Worm (Caenorhabditis elegans) whole organism, L1 larva: Measurements from ENCODE around the gene ska-3.

Experiments used
- C04F5.9 ChIP-seq: sonication (generic microtip); optimal IDR thresholded peaks from 2 replicates; lab custom pipeline; 2016; ENCODE audit warnings: missing genetic modification characterization, missing compliant biosample characterization
- C34B4.2 ChIP-seq: sonication (generic microtip); optimal IDR thresholded peaks from 2 replicates; lab custom pipeline; 2017; ENCODE audit warnings: mild to moderate bottlenecking, missing genetic modification characterization, missing compliant biosample characterization
- Y116A8C.19 ChIP-seq: sonication (generic microtip); optimal IDR thresholded peaks from 2 replicates; lab custom pipeline; 2016; ENCODE audit warnings: missing compliant biosample characterization, missing genetic modification characterization, borderline replicate concordance
- aha-1 ChIP-seq: fragments of 150-350 bp; optimal IDR thresholded peaks from 2 replicates; lab custom pipeline; 2014; ENCODE audit warnings: missing biosample characterization, missing genetic modification characterization
- aly-2 ChIP-seq: fragments of 150-350 bp; optimal IDR thresholded peaks from 2 replicates; lab custom pipeline; 2014; ENCODE audit warnings: missing biosample characterization, missing genetic modification characterization
- ama-1 ChIP-seq: fragments of 150-350 bp; optimal IDR thresholded peaks from 2 replicates; lab custom pipeline; 2014
- blmp-1 ChIP-seq: fragments of 150-350 bp; optimal IDR thresholded peaks from 2 replicates; lab custom pipeline; 2014; ENCODE audit warnings: missing biosample characterization, missing genetic modification characterization
- ceh-63 ChIP-seq: fragments of 200-800 bp; sonication (Bioruptor generic); optimal IDR thresholded peaks from 2 replicates; lab custom pipeline; 2018; ENCODE audit warnings: mild to moderate bottlenecking, missing genetic modification characterization, missing compliant biosample characterization
- ceh-8 ChIP-seq: fragments of 200-800 bp; sonication (Bioruptor generic); optimal IDR thresholded peaks from 2 replicates; lab custom pipeline; 2018; ENCODE audit warnings: mild to moderate bottlenecking, missing genetic modification characterization, moderate library complexity, missing compliant biosample characterization
- ceh-82 ChIP-seq, 3 experiments: fragments of 150-350 bp in 1 of 3; sonication (generic microtip) in 2 of 3; optimal IDR thresholded peaks; 2 replicates each; lab custom pipeline; 2014 to 2017; ENCODE audit warnings: missing biosample characterization in 3 of 3, missing genetic modification characterization in 3 of 3
- ceh-88 ChIP-seq: fragments of 200-800 bp; sonication (Bioruptor generic); IDR thresholded peaks from 2 replicates; pipeline ENCODE4 v1.3.6; 2022; ENCODE audit warnings: missing genetic modification characterization, missing compliant biosample characterization
- ceh-90 ChIP-seq: sonication (generic microtip); optimal IDR thresholded peaks from 2 replicates; lab custom pipeline; 2016; ENCODE audit warnings: missing genetic modification characterization, missing compliant biosample characterization
- ces-1 ChIP-seq: fragments of 150-350 bp; optimal IDR thresholded peaks from 2 replicates; lab custom pipeline; 2014; ENCODE audit warnings: missing biosample characterization, missing genetic modification reagents, missing genetic modification characterization
- dpl-1 ChIP-seq, 3 experiments: fragments of 150-350 bp in 2 of 3; sonication (generic microtip) in 1 of 3; optimal IDR thresholded peaks; 2 replicates each; lab custom pipeline; 2014 to 2017; ENCODE audit warnings: missing biosample characterization in 3 of 3, missing genetic modification characterization in 3 of 3, missing genetic modification reagents in 3 of 3
- dsc-1 ChIP-seq: sonication (generic microtip); optimal IDR thresholded peaks from 2 replicates; lab custom pipeline; 2016; ENCODE audit warnings: mild to moderate bottlenecking, missing genetic modification characterization, missing compliant biosample characterization
- efl-1 ChIP-seq, 4 experiments: fragments of 150-350 bp; optimal IDR thresholded peaks in 3 of 4; peaks in 1 of 4; 1 replicate in 1 of 4; 2 replicates in 3 of 4; lab custom pipeline; 2014; ENCODE audit warnings: missing biosample characterization in 2 of 4, missing genetic modification characterization in 2 of 4, missing genetic modification reagents in 2 of 4
- efl-3 ChIP-seq: fragments of 200-800 bp; sonication (Bioruptor generic); optimal IDR thresholded peaks from 2 replicates; lab custom pipeline; 2018; ENCODE audit warnings: mild to moderate bottlenecking, missing genetic modification characterization, missing compliant biosample characterization
- egl-13 ChIP-seq: sonication (generic microtip); optimal IDR thresholded peaks from 2 replicates; lab custom pipeline; 2016; ENCODE audit warnings: missing genotype, missing genetic modification reagents, missing genetic modification characterization, missing compliant biosample characterization
- egl-27 ChIP-seq, 2 experiments: fragments of 150-350 bp in 1 of 2; sonication (generic microtip); optimal IDR thresholded peaks; 3 replicates each; lab custom pipeline; 2017 to 2018; ENCODE audit warnings: missing biosample characterization in 2 of 2, missing genetic modification characterization in 2 of 2, missing genetic modification reagents in 2 of 2
- elt-2 ChIP-seq: sonication (generic microtip); optimal IDR thresholded peaks from 2 replicates; lab custom pipeline; 2016; ENCODE audit warnings: missing genetic modification characterization, mild to moderate bottlenecking, inconsistent platforms, missing compliant biosample characterization, missing genetic modification reagents
- fkh-10 ChIP-seq: sonication (generic microtip); optimal IDR thresholded peaks from 2 replicates; lab custom pipeline; 2017; ENCODE audit warnings: missing biosample characterization, missing genetic modification reagents, missing genetic modification characterization
- fos-1 ChIP-seq: fragments of 150-350 bp; optimal IDR thresholded peaks from 2 replicates; lab custom pipeline; 2014; ENCODE audit warnings: missing biosample characterization, missing genetic modification characterization
- grh-1 ChIP-seq: fragments of 200-800 bp; sonication (Bioruptor generic); IDR thresholded peaks from 2 replicates; pipeline ENCODE4 v1.3.6; 2022; ENCODE audit warnings: missing genetic modification reagents, missing genetic modification characterization, missing compliant biosample characterization
- hlh-17 ChIP-seq: fragments of 200-800 bp; sonication (Bioruptor generic); optimal IDR thresholded peaks from 2 replicates; lab custom pipeline; 2018; ENCODE audit warnings: missing genetic modification characterization, mild to moderate bottlenecking, missing compliant biosample characterization, moderate library complexity, borderline replicate concordance
- irx-1 ChIP-seq: sonication (generic microtip); optimal IDR thresholded peaks from 2 replicates; lab custom pipeline; 2016; ENCODE audit warnings: missing genetic modification characterization, missing compliant biosample characterization
- lin-14 ChIP-seq: fragments of 200-800 bp; sonication (Bioruptor generic); optimal IDR thresholded peaks from 2 replicates; lab custom pipeline; 2018; ENCODE audit warnings: mild to moderate bottlenecking, missing genetic modification characterization, moderate library complexity, missing compliant biosample characterization
- lin-15B ChIP-seq: fragments of 150-350 bp; sonication (generic microtip); optimal IDR thresholded peaks from 3 replicates; lab custom pipeline; 2014; ENCODE audit warnings: missing biosample characterization, missing genetic modification characterization
- lin-39 ChIP-seq: fragments of 150-350 bp; optimal IDR thresholded peaks from 2 replicates; lab custom pipeline; 2014; ENCODE audit warnings: missing biosample characterization, missing genetic modification reagents, missing genetic modification characterization
- lir-3 ChIP-seq: sonication (generic microtip); optimal IDR thresholded peaks from 2 replicates; lab custom pipeline; 2016; ENCODE audit warnings: mild to moderate bottlenecking, missing genetic modification characterization, moderate library complexity, missing compliant biosample characterization; ENCODE audit not compliant: poor library complexity
- lsy-2 ChIP-seq, 2 experiments: fragments of 150-350 bp; optimal IDR thresholded peaks; 2 replicates each; lab custom pipeline; 2014; ENCODE audit warnings: missing biosample characterization in 2 of 2, missing genetic modification characterization in 2 of 2
- mdl-1 ChIP-seq, 2 experiments: fragments of 150-350 bp; optimal IDR thresholded peaks; 2 replicates each; lab custom pipeline; 2014 to 2017; ENCODE audit warnings: missing biosample characterization in 2 of 2, missing genetic modification characterization in 2 of 2, inconsistent platforms in 1 of 2
- mef-2 ChIP-seq: fragments of 150-350 bp; optimal IDR thresholded peaks from 2 replicates; lab custom pipeline; 2014; ENCODE audit warnings: missing biosample characterization, missing genetic modification characterization
- nhr-11 ChIP-seq: fragments of 150-350 bp; optimal IDR thresholded peaks from 2 replicates; lab custom pipeline; 2014; ENCODE audit warnings: missing biosample characterization, missing genetic modification characterization
- nhr-12 ChIP-seq: sonication (generic microtip); optimal IDR thresholded peaks from 2 replicates; lab custom pipeline; 2017; ENCODE audit warnings: missing biosample characterization, missing genetic modification characterization
- nhr-19 ChIP-seq: fragments of 200-800 bp; sonication (Bioruptor generic); conservative IDR thresholded peaks from 2 replicates; pipeline ENCODE4 v1.3.6; 2022; ENCODE audit warnings: missing genetic modification characterization, missing compliant biosample characterization
- nhr-47 ChIP-seq: sonication (generic microtip); optimal IDR thresholded peaks from 2 replicates; lab custom pipeline; 2016; ENCODE audit warnings: mild to moderate bottlenecking, missing genetic modification characterization, moderate library complexity, missing compliant biosample characterization
- nhr-84 ChIP-seq: sonication (generic microtip); optimal IDR thresholded peaks from 2 replicates; lab custom pipeline; 2017; ENCODE audit warnings: missing biosample characterization, missing genetic modification characterization
- nhr-90 ChIP-seq: sonication (generic microtip); optimal IDR thresholded peaks from 2 replicates; lab custom pipeline; 2016; ENCODE audit warnings: mild to moderate bottlenecking, missing genetic modification characterization, missing compliant biosample characterization; ENCODE audit not compliant: poor library complexity
- pqm-1 ChIP-seq: sonication (generic microtip); optimal IDR thresholded peaks from 3 replicates; lab custom pipeline; 2017; ENCODE audit warnings: missing biosample characterization, missing genetic modification characterization
- rnt-1 ChIP-seq: sonication (generic microtip); optimal IDR thresholded peaks from 2 replicates; lab custom pipeline; 2016; ENCODE audit warnings: mild to moderate bottlenecking, missing genetic modification characterization, moderate library complexity, missing compliant biosample characterization
- skn-1 ChIP-seq: fragments of 150-350 bp; optimal IDR thresholded peaks from 2 replicates; lab custom pipeline; 2014; ENCODE audit warnings: missing biosample characterization, missing genetic modification characterization
- snu-23 ChIP-seq: sonication (generic microtip); optimal IDR thresholded peaks from 2 replicates; lab custom pipeline; 2016; ENCODE audit warnings: missing genetic modification characterization, missing compliant biosample characterization
- sup-37 ChIP-seq: fragments of 200-800 bp; sonication (Bioruptor generic); optimal IDR thresholded peaks from 2 replicates; lab custom pipeline; 2018; ENCODE audit warnings: mild to moderate bottlenecking, missing genetic modification characterization, missing compliant biosample characterization
- swsn-7 ChIP-seq: sonication (generic microtip); optimal IDR thresholded peaks from 2 replicates; lab custom pipeline; 2016; ENCODE audit warnings: missing genetic modification characterization, missing compliant biosample characterization
- unc-130 ChIP-seq: fragments of 150-350 bp; optimal IDR thresholded peaks from 2 replicates; lab custom pipeline; 2017; ENCODE audit warnings: missing biosample characterization, missing genetic modification characterization, inconsistent platforms
- unc-30 ChIP-seq: sonication (generic microtip); optimal IDR thresholded peaks from 2 replicates; lab custom pipeline; 2017; ENCODE audit warnings: missing biosample characterization, missing genetic modification characterization
- vab-15 ChIP-seq: sonication (generic microtip); optimal IDR thresholded peaks from 2 replicates; lab custom pipeline; 2017; ENCODE audit warnings: missing genotype, mild to moderate bottlenecking, missing genetic modification characterization, missing compliant biosample characterization
- zag-1 ChIP-seq: fragments of 150-350 bp; optimal IDR thresholded peaks from 2 replicates; lab custom pipeline; 2014; ENCODE audit warnings: missing biosample characterization, missing genetic modification characterization
- zip-4 ChIP-seq: fragments of 200-800 bp; sonication (Bioruptor generic); optimal IDR thresholded peaks from 2 replicates; lab custom pipeline; 2018; ENCODE audit warnings: mild to moderate bottlenecking, missing genetic modification characterization, moderate library complexity, missing compliant biosample characterization
- ztf-11 ChIP-seq, 2 experiments: sonication (generic microtip); optimal IDR thresholded peaks; 2 replicates each; lab custom pipeline; 2016 to 2017; ENCODE audit warnings: missing genetic modification characterization in 2 of 2, missing biosample characterization in 1 of 2, missing compliant biosample characterization in 1 of 2
- ztf-4 ChIP-seq: fragments of 150-350 bp; optimal IDR thresholded peaks from 2 replicates; lab custom pipeline; 2014; ENCODE audit warnings: missing biosample characterization, missing genetic modification characterization

ska-3 gene

ce11 chrIII:5706077-5706627 lies 27.3 kb upstream of the ska-3 start, which contains the start of gene rpl-23 (continued):
- TF ChIP-seq ceh-88 (GFP tag; lab: Robert Waterston, UW): peak; percentile 71
- TF ChIP-seq fos-1: peak; percentile 92
- TF ChIP-seq Y116A8C.19 (tag; lab: Kevin White, UChicago): no peak
- peak; percentile 30 for TF ChIP-seq aha-1
- TF ChIP-seq mdl-1 (tag; optimal IDR thresholded peaks at IDR 0.05; lab: Kevin White, UChicago): peak in 1 of 2 experiments; percentile 83
- peak; percentile 56 for TF ChIP-seq egl-13 (tag; lab: Kevin White, UChicago)
- peak; percentile 78 for TF ChIP-seq lin-39
- TF ChIP-seq ceh-90 (tag; lab: Kevin White, UChicago): no peak
- TF ChIP-seq efl-1 (optimal IDR thresholded peaks at IDR 0.05; lab: Kevin White, UChicago): peak; percentile 92 to 95
- TF ChIP-seq efl-1 (GFP tag; optimal IDR thresholded peaks at IDR 0.05 in 1 of 2; lab: Kevin White, UChicago): peak; percentile 84 to 98
- TF ChIP-seq nhr-11: peak; percentile 80
- TF ChIP-seq rnt-1 (tag; lab: Kevin White, UChicago): peak; percentile 90
- TF ChIP-seq lsy-2 (tag; optimal IDR thresholded peaks at IDR 0.05; lab: Kevin White, UChicago): peak; percentile 94 to 97
- TF ChIP-seq ces-1 (GFP tag; lab: Kevin White, UChicago): no peak
- TF ChIP-seq swsn-7 (tag; lab: Kevin White, UChicago): peak; percentile 88
- TF ChIP-seq C34B4.2 (tag; lab: Kevin White, UChicago): no peak
- TF ChIP-seq egl-27 (tag; optimal IDR thresholded peaks at IDR 0.05; lab: Kevin White, UChicago): peak; percentile 14 to 16
- TF ChIP-seq aly-2 (tag; lab: Kevin White, UChicago): peak; percentile 72
- TF ChIP-seq unc-30: no peak
- peak; percentile 47 for TF ChIP-seq nhr-84 (tag; lab: Kevin White, UChicago)
- peak; percentile 79 for TF ChIP-seq ztf-4 (tag; lab: Kevin White, UChicago)
- peak; percentile 73 for TF ChIP-seq dsc-1 (tag; lab: Kevin White, UChicago)
- TF ChIP-seq nhr-12 (tag; lab: Kevin White, UChicago): no peak
- TF ChIP-seq unc-130 (tag; lab: Kevin White, UChicago): peak; percentile 85
- TF ChIP-seq nhr-47: peak; percentile 91
- TF ChIP-seq efl-3 (GFP tag; lab: Kevin White, UChicago): no peak
- TF ChIP-seq lin-15B (tag; lab: Kevin White, UChicago): peak; percentile 85
- peak in 1 of 2 experiments; percentile 39 for TF ChIP-seq ztf-11 (tag; optimal IDR thresholded peaks at IDR 0.05; lab: Kevin White, UChicago)
- TF ChIP-seq sup-37 (GFP tag; lab: Kevin White, UChicago): no peak
- TF ChIP-seq ceh-63 (GFP tag; lab: Kevin White, UChicago): no peak
- peak; percentile 26 for TF ChIP-seq elt-2 (tag; lab: Kevin White, UChicago)
- peak; percentile 70 for TF ChIP-seq grh-1
- no peak for TF ChIP-seq hlh-17 (GFP tag; lab: Kevin White, UChicago)
- no peak for TF ChIP-seq pqm-1
- TF ChIP-seq vab-15 (tag; lab: Kevin White, UChicago): peak; percentile 81
- TF ChIP-seq mef-2 (tag; lab: Kevin White, UChicago): peak; percentile 27
- peak; percentile 82 for TF ChIP-seq nhr-90 (tag; lab: Kevin White, UChicago)
- TF ChIP-seq nhr-19 (GFP tag; lab: Robert Waterston, UW): peak; percentile 91
- TF ChIP-seq C04F5.9: peak; percentile 47
- TF ChIP-seq skn-1: peak; percentile 97
- TF ChIP-seq lin-14 (GFP tag; lab: Kevin White, UChicago): peak; percentile 93
- TF ChIP-seq irx-1 (tag; lab: Kevin White, UChicago): peak; percentile 74
- peak; percentile 80 for TF ChIP-seq lir-3
- TF ChIP-seq snu-23: peak; percentile 97
- peak; percentile 91 for TF ChIP-seq blmp-1
- peak; percentile 86 to 88 (median 88) for TF ChIP-seq dpl-1 (GFP tag; optimal IDR thresholded peaks at IDR 0.05; lab: Kevin White, UChicago)
- peak; percentile 71 for TF ChIP-seq zip-4 (GFP tag; lab: Kevin White, UChicago)
- TF ChIP-seq zag-1 (tag; lab: Kevin White, UChicago): peak; percentile 36
- TF ChIP-seq ama-1 (lab: Kevin White, UChicago): peak; percentile 85
- TF ChIP-seq fkh-10: peak; percentile 85
- peak; percentile 91 to 97 (median 96) for TF ChIP-seq ceh-82 (tag; optimal IDR thresholded peaks at IDR 0.05; lab: Kevin White, UChicago)
- peak; percentile 15 for TF ChIP-seq ceh-8 (GFP tag; lab: Kevin White, UChicago)
